Worm (Caenorhabditis elegans) whole organism, midembryonic: ENCODE results near the gene ins-11.

Experiments used
- T22C8.4 ChIP-seq: fragments of 200-800 bp; sonication (Bioruptor generic); IDR thresholded peaks from 2 replicates; pipeline ENCODE4 v1.3.6; 2022; ENCODE audit warnings: missing genetic modification characterization, missing compliant biosample characterization
- cog-1 ChIP-seq: sonication (generic microtip); optimal IDR thresholded peaks from 2 replicates; lab custom pipeline; 2016; ENCODE audit warnings: missing genetic modification characterization, missing compliant biosample characterization
- flt-1 ChIP-seq: fragments of 200-800 bp; sonication (Bioruptor generic); IDR thresholded peaks from 2 replicates; pipeline ENCODE4 v1.3.6; 2022; ENCODE audit warnings: missing genetic modification characterization, missing compliant biosample characterization
- klf-2 ChIP-seq: fragments of 200-800 bp; sonication (Bioruptor generic); conservative IDR thresholded peaks from 2 replicates; pipeline ENCODE4 v1.3.6; 2022; ENCODE audit warnings: missing genetic modification reagents, missing genetic modification characterization, missing compliant biosample characterization
- ref-1 ChIP-seq: fragments of 200-800 bp; sonication (Bioruptor generic); conservative IDR thresholded peaks from 2 replicates; pipeline ENCODE4 v1.3.6; 2022; ENCODE audit warnings: missing genetic modification reagents, missing genetic modification characterization, missing compliant biosample characterization
- tab-1 ChIP-seq: fragments of 200-800 bp; sonication (Bioruptor generic); IDR thresholded peaks from 2 replicates; pipeline ENCODE4 v1.3.6; 2022; ENCODE audit warnings: missing genetic modification characterization, missing compliant biosample characterization
- ztf-29 ChIP-seq: fragments of 200-800 bp; sonication (Bioruptor generic); IDR thresholded peaks from 2 replicates; pipeline ENCODE4 v1.3.6; 2022; ENCODE audit warnings: missing genetic modification reagents, missing genetic modification characterization, missing compliant biosample characterization

DNA sequence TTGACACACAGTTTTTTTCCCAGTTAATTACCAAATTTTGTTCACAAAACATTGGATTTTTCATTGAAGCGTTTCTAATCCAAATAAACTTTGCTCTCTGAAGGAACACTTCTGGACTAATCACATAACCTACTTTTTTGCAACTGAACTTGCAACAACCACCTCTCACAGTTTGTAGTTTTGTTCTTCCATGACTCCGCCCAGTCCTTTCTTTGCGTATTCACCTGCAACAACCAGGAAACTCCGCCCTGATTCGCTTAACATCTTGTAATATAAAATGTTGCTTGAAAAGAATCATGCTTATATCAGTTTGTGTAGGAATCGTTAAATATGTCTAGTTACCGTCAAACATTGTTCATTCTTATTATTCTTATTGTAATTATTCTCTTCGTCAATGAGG lies at the start of gene ins-11:
- no peak for TF ChIP-seq flt-1 (GFP tag; lab: Robert Waterston, UW)
- no peak for TF ChIP-seq ref-1
- TF ChIP-seq cog-1 = no peak
- no peak for TF ChIP-seq klf-2
- TF ChIP-seq ztf-29 (GFP tag; lab: Robert Waterston, UW) = no peak
- TF ChIP-seq tab-1 (GFP tag; lab: Robert Waterston, UW) = no peak
- no peak for TF ChIP-seq T22C8.4 (GFP tag; lab: Robert Waterston, UW)
